Fruit fly (Drosophila melanogaster): ENCODE results near the gene Actbeta.

Actbeta gene

DNA sequence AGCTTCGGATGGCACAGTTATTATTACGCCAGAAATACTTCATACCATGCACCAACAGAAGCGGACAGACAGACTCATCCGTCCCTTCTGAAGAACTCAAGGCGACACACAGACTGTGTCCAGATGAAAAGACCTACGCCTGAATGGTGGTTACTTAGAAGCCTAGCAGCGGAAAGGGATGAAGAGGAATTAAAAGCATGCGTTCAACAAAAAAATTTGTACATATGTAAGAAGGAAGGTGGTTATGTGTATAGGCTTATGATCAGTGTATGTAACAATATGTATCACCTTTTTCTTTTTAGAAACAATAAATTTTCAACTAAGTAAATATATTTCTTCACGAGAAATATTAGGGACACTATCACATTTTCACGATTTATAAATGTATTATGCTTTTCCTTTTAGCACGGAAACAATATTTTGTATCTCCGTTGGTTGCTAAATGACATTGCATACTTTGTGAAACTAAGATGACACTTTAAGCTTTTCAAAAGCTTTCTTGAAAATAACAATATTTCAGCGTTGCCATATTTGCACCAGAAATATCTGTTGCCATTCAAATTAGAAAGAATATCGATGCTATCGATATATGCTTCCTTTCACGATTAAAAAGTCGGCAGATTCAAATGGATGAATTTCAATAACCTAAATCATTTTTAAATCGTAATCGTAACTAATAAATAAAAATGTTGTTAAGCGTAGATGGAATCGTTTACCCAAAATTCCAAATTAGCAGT lies at the start of gene Actbeta:
Gene Actbeta, minus strand, starts transcription at position 471 of the 737 bp plus-strand sequence.
- no peak for TF ChIP-seq psq (GFP tag; optimal IDR thresholded peaks at IDR 0.05)
- TF ChIP-seq sv (GFP tag; optimal IDR thresholded peaks at IDR 0.05) = no peak
- peak; percentile 59 for TF ChIP-seq brk (GFP tag; optimal IDR thresholded peaks at IDR 0.05)

DNA sequence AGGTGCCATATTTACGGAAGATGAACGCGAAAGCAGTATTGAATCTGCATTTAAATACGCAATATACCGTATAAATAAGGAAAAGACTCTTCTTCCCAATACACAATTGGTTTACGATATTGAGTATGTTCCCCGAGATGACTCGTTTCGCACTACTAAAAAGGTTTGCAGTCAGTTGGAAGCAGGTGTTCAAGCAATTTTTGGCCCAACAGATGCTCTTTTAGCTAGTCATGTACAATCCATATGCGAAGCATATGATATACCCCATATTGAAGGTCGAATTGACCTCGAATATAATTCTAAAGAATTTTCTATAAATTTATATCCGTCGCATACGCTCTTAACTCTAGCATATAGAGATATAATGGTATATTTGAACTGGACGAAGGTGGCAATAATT lies 42.4 kb upstream of the Actbeta start:
- no peak for TF ChIP-seq h (GFP tag; optimal IDR thresholded peaks at IDR 0.05)
- TF ChIP-seq OdsH (GFP tag; optimal IDR thresholded peaks at IDR 0.05) = no peak
- TF ChIP-seq CrebA (GFP tag; optimal IDR thresholded peaks at IDR 0.05; ENCODE audit: borderline replicate concordance) = no peak
- TF ChIP-seq CG9705 (GFP tag; optimal IDR thresholded peaks at IDR 0.05) = no peak
- no peak for TF ChIP-seq CG32264 (GFP tag; optimal IDR thresholded peaks at IDR 0.05)
- TF ChIP-seq fru (GFP tag; optimal IDR thresholded peaks at IDR 0.05) = no peak
- no peak for TF ChIP-seq lola (GFP tag; optimal IDR thresholded peaks at IDR 0.05)
- no peak for TF ChIP-seq rgr (GFP tag; optimal IDR thresholded peaks at IDR 0.05)
- TF ChIP-seq sage (GFP tag; optimal IDR thresholded peaks at IDR 0.05) = no peak
- TF ChIP-seq dsf (GFP tag; optimal IDR thresholded peaks at IDR 0.05; ENCODE audit: borderline replicate concordance) = no peak
- no peak for TF ChIP-seq Jra (GFP tag; optimal IDR thresholded peaks at IDR 0.05)
- no peak for TF ChIP-seq Sp1 (GFP tag; optimal IDR thresholded peaks at IDR 0.05)
- no peak for TF ChIP-seq Hr78 (GFP tag; optimal IDR thresholded peaks at IDR 0.05)
- no peak for TF ChIP-seq br (GFP tag; optimal IDR thresholded peaks at IDR 0.05)

DNA sequence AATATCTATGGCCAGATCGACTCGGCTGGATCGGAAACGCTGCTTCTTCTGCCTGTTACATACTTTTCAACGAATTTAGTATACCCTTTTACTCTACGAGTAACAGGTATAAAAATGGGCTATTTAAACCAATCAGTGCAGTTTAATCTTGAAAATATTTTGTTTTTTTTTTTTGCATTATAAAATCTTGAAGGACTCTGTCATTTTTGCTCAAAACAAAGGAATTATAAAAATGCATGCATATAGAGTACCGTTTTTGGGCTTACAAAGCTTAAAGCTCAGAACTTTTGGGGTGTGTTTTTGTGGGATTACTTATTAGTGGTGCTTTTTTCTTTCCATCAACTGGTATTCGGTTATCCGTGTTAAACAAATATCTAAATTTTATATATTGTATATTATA lies 41.7 kb upstream of the Actbeta start, which contains the start of gene CG11155:
Gene CG11155, plus strand, starts transcription at position 313 of the 400 bp plus-strand sequence.
- TF ChIP-seq Sp1 (GFP tag; optimal IDR thresholded peaks at IDR 0.05) = no peak

DNA sequence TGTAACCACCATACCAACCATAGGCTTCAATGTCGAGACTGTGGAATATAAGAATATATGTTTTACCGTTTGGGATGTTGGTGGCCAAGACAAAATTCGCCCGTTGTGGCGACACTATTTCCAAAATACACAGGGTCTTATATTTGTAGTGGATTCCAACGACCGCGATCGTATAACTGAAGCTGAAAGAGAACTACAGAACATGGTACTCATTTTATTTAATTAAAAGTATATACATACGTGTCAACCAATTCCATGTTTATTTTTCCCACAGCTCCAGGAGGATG lies 39.8 kb upstream of the Actbeta start:
- TF ChIP-seq Abd-B (GFP tag; optimal IDR thresholded peaks at IDR 0.05) = no peak
- no peak for TF ChIP-seq Dif (GFP tag; optimal IDR thresholded peaks at IDR 0.05; ENCODE audit: partially characterized antibody)
- TF ChIP-seq sv (GFP tag; optimal IDR thresholded peaks at IDR 0.05) = no peak
- no peak for TF ChIP-seq lola (GFP tag; optimal IDR thresholded peaks at IDR 0.05)
- TF ChIP-seq HLH106 (tag; optimal IDR thresholded peaks at IDR 0.05) = no peak
- no peak for TF ChIP-seq Hr78 (GFP tag; optimal IDR thresholded peaks at IDR 0.05)
- no peak for TF ChIP-seq Rel (GFP tag; optimal IDR thresholded peaks at IDR 0.05)
- TF ChIP-seq Rel (tag; optimal IDR thresholded peaks at IDR 0.05) = no peak
- no peak for TF ChIP-seq dl (GFP tag; optimal IDR thresholded peaks at IDR 0.05; ENCODE audit: insufficient read depth in 1 of 2, partially characterized antibody in 2 of 2)
- TF ChIP-seq Myc (optimal IDR thresholded peaks at IDR 0.05) = no peak
- no peak for TF ChIP-seq dmrt93B (GFP tag; optimal IDR thresholded peaks at IDR 0.05)
- TF ChIP-seq CrebA (GFP tag; optimal IDR thresholded peaks at IDR 0.05; ENCODE audit: borderline replicate concordance) = no peak
- TF ChIP-seq OdsH (GFP tag; optimal IDR thresholded peaks at IDR 0.05) = no peak
- TF ChIP-seq psq (GFP tag; optimal IDR thresholded peaks at IDR 0.05) = no peak
- no peak for TF ChIP-seq woc (GFP tag; optimal IDR thresholded peaks at IDR 0.05)
- TF ChIP-seq ey (GFP tag; optimal IDR thresholded peaks at IDR 0.05) = no peak
- TF ChIP-seq N (GFP tag; optimal IDR thresholded peaks at IDR 0.05) = no peak
- TF ChIP-seq Hnf4 (GFP tag; optimal IDR thresholded peaks at IDR 0.05) = no peak
- no peak for TF ChIP-seq brk (GFP tag; optimal IDR thresholded peaks at IDR 0.05)

- peak; percentile 17 for TF ChIP-seq woc (GFP tag; optimal IDR thresholded peaks at IDR 0.05)
- TF ChIP-seq N (GFP tag; optimal IDR thresholded peaks at IDR 0.05) = peak; percentile 71
- TF ChIP-seq lola (GFP tag; optimal IDR thresholded peaks at IDR 0.05) = peak; percentile 43
- no peak for TF ChIP-seq tai (GFP tag; optimal IDR thresholded peaks at IDR 0.05)
- no peak for TF ChIP-seq dsf (GFP tag; optimal IDR thresholded peaks at IDR 0.05; ENCODE audit: borderline replicate concordance)
- peak; percentile 32 for TF ChIP-seq brk (GFP tag; optimal IDR thresholded peaks at IDR 0.05)
- TF ChIP-seq Hnf4 (GFP tag; optimal IDR thresholded peaks at IDR 0.05) = peak; percentile 15
- peak; percentile 24 for TF ChIP-seq Jra (GFP tag; optimal IDR thresholded peaks at IDR 0.05)
Observed at dm6 chr4:1123769-1124493, 39.3 kb upstream of the Actbeta start, which contains the start of gene Arf4. Gene Arf4, plus strand, starts transcription at chr4:1124167.

Measured in whole organism, wandering third instar larva.